Worm (Caenorhabditis elegans) whole organism, L4/young adult: ENCODE data around the gene F54H12.2.

Experiments
- W03F9.2 ChIP-seq: fragments of 150-350 bp; optimal IDR thresholded peaks from 2 replicates; lab custom pipeline; 2014; ENCODE audit warnings: missing biosample characterization, missing genetic modification characterization
- dao-5 ChIP-seq: sonication (generic microtip); optimal IDR thresholded peaks from 2 replicates; lab custom pipeline; 2016; ENCODE audit warnings: missing genotype, missing genetic modification characterization, moderate library complexity, missing compliant biosample characterization
- him-1 ChIP-seq: sonication (generic microtip); optimal IDR thresholded peaks from 2 replicates; lab custom pipeline; 2016; ENCODE audit warnings: missing genotype, missing genetic modification reagents, missing genetic modification characterization, missing compliant biosample characterization

- TF ChIP-seq him-1 (tag; lab: Kevin White, UChicago) (no peak), W03F9.2 (tag; lab: Kevin White, UChicago) (no peak), dao-5 (no peak)
Observed at ce11 chrIII:7940819-7941218, 23.6 kb upstream of the F54H12.2 start, which contains the start of gene C29E4.12.
